Fruit fly (Drosophila melanogaster) whole organism, embryonic: ENCODE results near the gene CG46467.

Source experiments
- Awh ChIP-seq: fragments of 200-800 bp; sonication (Bioruptor generic); IDR thresholded peaks from 2 replicates; pipeline ENCODE4, ENCODE4 v1.3.6; 2022; ENCODE audit warnings: missing biosample characterization, missing genetic modification characterization
- CG13424 ChIP-seq: fragments of 200-800 bp; sonication (Bioruptor generic); optimal IDR thresholded peaks from 2 replicates; lab custom pipeline; 2019; ENCODE audit warnings: missing biosample characterization, mild to moderate bottlenecking, missing genetic modification characterization, moderate library complexity
- CG13894 ChIP-seq: fragments of 200-800 bp; sonication (Bioruptor generic); optimal IDR thresholded peaks from 3 replicates; lab custom pipeline; 2018; ENCODE audit warnings: missing biosample characterization, mild to moderate bottlenecking, missing genetic modification characterization, moderate library complexity
- CG14441 ChIP-seq: fragments of 200-800 bp; sonication (Bioruptor generic); IDR thresholded peaks from 2 replicates; pipeline ENCODE4 v1.3.6; 2022; ENCODE audit warnings: missing biosample characterization, missing genetic modification characterization
- CG14860 ChIP-seq: fragments of 200-800 bp; sonication (Bioruptor generic); IDR thresholded peaks from 3 replicates; pipeline ENCODE4 v1.3.6; 2022; ENCODE audit warnings: missing biosample characterization, missing genetic modification characterization; ENCODE audit not compliant: partially characterized antibody
- CG15601 ChIP-seq: fragments of 200-800 bp; sonication (Bioruptor generic); optimal IDR thresholded peaks from 3 replicates; lab custom pipeline; 2019; ENCODE audit warnings: missing biosample characterization, mild to moderate bottlenecking, missing genetic modification characterization, moderate library complexity
- CG17359 ChIP-seq: fragments of 200-800 bp; sonication (Bioruptor generic); optimal IDR thresholded peaks from 3 replicates; lab custom pipeline; 2018; ENCODE audit warnings: missing biosample characterization, mild to moderate bottlenecking, missing genetic modification characterization, moderate library complexity
- CG34422 ChIP-seq: fragments of 200-800 bp; sonication (Bioruptor generic); IDR thresholded peaks from 3 replicates; pipeline ENCODE4 v1.3.6; 2022; ENCODE audit warnings: missing biosample characterization, missing genetic modification characterization
- CG43689 ChIP-seq: fragments of 200-800 bp; sonication (Bioruptor generic); IDR thresholded peaks from 2 replicates; pipeline ENCODE4 v1.3.6; 2022; ENCODE audit warnings: missing biosample characterization, missing genetic modification characterization
- CG6654 ChIP-seq: fragments of 200-800 bp; sonication (Bioruptor generic); optimal IDR thresholded peaks from 2 replicates; lab custom pipeline; 2017; ENCODE audit warnings: missing biosample characterization, mild to moderate bottlenecking, missing genetic modification characterization
- CG6765 ChIP-seq: fragments of 200-800 bp; sonication (Bioruptor generic); optimal IDR thresholded peaks from 3 replicates; lab custom pipeline; 2017; ENCODE audit warnings: missing biosample characterization, mild to moderate bottlenecking, missing genetic modification characterization
- CG7372 ChIP-seq: fragments of 200-800 bp; sonication (Bioruptor generic); IDR thresholded peaks from 2 replicates; pipeline ENCODE4 v1.3.6; 2022; ENCODE audit warnings: missing biosample characterization, missing genetic modification characterization
- CG7987 ChIP-seq: fragments of 200-800 bp; sonication (Bioruptor generic); optimal IDR thresholded peaks from 2 replicates; lab custom pipeline; 2018; ENCODE audit warnings: missing biosample characterization, mild to moderate bottlenecking, missing genetic modification characterization, moderate library complexity
- CG9817 ChIP-seq: fragments of 200-800 bp; sonication (Bioruptor generic); optimal IDR thresholded peaks from 2 replicates; lab custom pipeline; 2018; ENCODE audit warnings: missing biosample characterization, mild to moderate bottlenecking, missing genetic modification characterization, moderate library complexity
- CTCF ChIP-seq: fragments of 200-800 bp; sonication (Bioruptor generic); optimal IDR thresholded peaks from 2 replicates; lab custom pipeline; 2017; ENCODE audit warnings: missing biosample characterization, mild to moderate bottlenecking, missing genetic modification characterization, moderate library complexity
- Dad ChIP-seq: fragments of 200-800 bp; sonication (Bioruptor generic); optimal IDR thresholded peaks from 3 replicates; lab custom pipeline; 2016; ENCODE audit warnings: missing biosample characterization, missing genetic modification characterization
- Dbx ChIP-seq: fragments of 200-800 bp; sonication (Bioruptor generic); IDR thresholded peaks from 3 replicates; pipeline ENCODE4 v1.3.6; 2022; ENCODE audit warnings: missing biosample characterization, missing genetic modification characterization
- Poxn ChIP-seq: fragments of 200-800 bp; sonication (Bioruptor generic); IDR thresholded peaks from 2 replicates; pipeline ENCODE4 v1.3.6; 2022; ENCODE audit warnings: missing biosample characterization, missing genetic modification characterization
- Vsx1 ChIP-seq: fragments of 200-800 bp; sonication (Bioruptor generic); optimal IDR thresholded peaks from 2 replicates; lab custom pipeline; 2017; ENCODE audit warnings: missing biosample characterization, mild to moderate bottlenecking, missing genetic modification characterization, missing genetic modification reagents
- abd-A ChIP-seq: fragments of 200-800 bp; sonication (Bioruptor generic); optimal IDR thresholded peaks from 3 replicates; lab custom pipeline; 2019; ENCODE audit warnings: missing biosample characterization, mild to moderate bottlenecking, missing genetic modification characterization, moderate library complexity
- chinmo ChIP-seq: fragments of 200-800 bp; sonication (Bioruptor generic); IDR thresholded peaks from 4 replicates; pipeline ENCODE4 v1.3.6; 2022; ENCODE audit warnings: missing biosample characterization, missing genetic modification characterization; ENCODE audit not compliant: partially characterized antibody
- cwo ChIP-seq: fragments of 200-800 bp; sonication (Bioruptor generic); optimal IDR thresholded peaks from 3 replicates; lab custom pipeline; 2017; ENCODE audit warnings: missing biosample characterization, missing genetic modification characterization, mild to moderate bottlenecking, moderate library complexity, missing genetic modification reagents
- dpn ChIP-seq, 2 experiments: fragments of 200-800 bp; sonication (Bioruptor generic); optimal IDR thresholded peaks; 3 replicates each; lab custom pipeline; 2016; ENCODE audit warnings: missing biosample characterization in 2 of 2, missing genetic modification characterization in 2 of 2
- esg ChIP-seq: fragments of 200-800 bp; sonication (Bioruptor generic); conservative IDR thresholded peaks from 2 replicates; pipeline ENCODE4 v1.3.6; 2022; ENCODE audit warnings: missing biosample characterization, missing genetic modification characterization
- gt ChIP-seq: fragments of 200-800 bp; sonication (Bioruptor generic); IDR thresholded peaks from 2 replicates; pipeline ENCODE4 v1.3.6; 2022; ENCODE audit warnings: missing biosample characterization, missing genetic modification characterization
- hb ChIP-seq: fragments of 200-800 bp; sonication (Bioruptor generic); IDR thresholded peaks from 3 replicates; pipeline ENCODE4 v1.3.6; 2022; ENCODE audit warnings: missing biosample characterization, missing genetic modification characterization; ENCODE audit not compliant: partially characterized antibody
- klu ChIP-seq: fragments of 200-800 bp; sonication (Bioruptor generic); IDR thresholded peaks from 2 replicates; pipeline ENCODE4 v1.3.6; 2022; ENCODE audit warnings: missing biosample characterization, missing genetic modification characterization
- kni ChIP-seq: fragments of 200-800 bp; sonication (Bioruptor generic); optimal IDR thresholded peaks from 3 replicates; lab custom pipeline; 2017; ENCODE audit warnings: mild to moderate bottlenecking, missing biosample characterization, missing genetic modification reagents, missing genetic modification characterization
- lmd ChIP-seq: fragments of 200-800 bp; sonication (Bioruptor generic); IDR thresholded peaks from 2 replicates; pipeline ENCODE4 v1.3.6; 2022; ENCODE audit warnings: missing biosample characterization, missing genetic modification characterization
- nom ChIP-seq: fragments of 200-800 bp; sonication (Bioruptor generic); optimal IDR thresholded peaks from 2 replicates; lab custom pipeline; 2017; ENCODE audit warnings: missing biosample characterization, missing genetic modification characterization, mild to moderate bottlenecking, moderate library complexity, missing genetic modification reagents
- oc ChIP-seq: fragments of 200-800 bp; sonication (Bioruptor generic); optimal IDR thresholded peaks from 2 replicates; lab custom pipeline; 2018; ENCODE audit warnings: missing biosample characterization, mild to moderate bottlenecking, missing genetic modification characterization, moderate library complexity
- pan ChIP-seq, 4 experiments: fragments of >200 bp in 3 of 4; fragments of 200-800 bp in 1 of 4; sonication (Bioruptor generic) in 1 of 4; optimal IDR thresholded peaks in 3 of 4; IDR thresholded peaks in 1 of 4; 2 replicates each; pipeline versions ENCODE4 v1.3.6 to Lab custom; 2017 to 2022; ENCODE audit warnings: missing biosample characterization in 2 of 4, missing genetic modification characterization in 2 of 4, mixed read lengths in 1 of 4
- pros ChIP-seq: fragments of 200-800 bp; sonication (Bioruptor generic); optimal IDR thresholded peaks from 3 replicates; lab custom pipeline; 2019; ENCODE audit warnings: missing biosample characterization, mild to moderate bottlenecking, missing genetic modification characterization, moderate library complexity
- psq ChIP-seq: fragments of 200-800 bp; sonication (Bioruptor generic); optimal IDR thresholded peaks from 2 replicates; lab custom pipeline; 2017; ENCODE audit warnings: missing biosample characterization, missing genetic modification characterization
- pum ChIP-seq: fragments of 200-800 bp; sonication (Bioruptor generic); optimal IDR thresholded peaks from 2 replicates; lab custom pipeline; 2016; ENCODE audit warnings: missing biosample characterization, missing genetic modification characterization
- sd ChIP-seq: fragments of 200-800 bp; sonication (Bioruptor generic); optimal IDR thresholded peaks from 3 replicates; lab custom pipeline; 2018; ENCODE audit warnings: missing biosample characterization, mild to moderate bottlenecking, missing genetic modification characterization, moderate library complexity
- seq ChIP-seq: fragments of 200-800 bp; sonication (Bioruptor generic); IDR thresholded peaks from 2 replicates; pipeline ENCODE4 v1.3.6; 2022; ENCODE audit warnings: missing biosample characterization, missing genetic modification characterization
- sqz ChIP-seq: fragments of 200-800 bp; sonication (Bioruptor generic); optimal IDR thresholded peaks from 3 replicates; lab custom pipeline; 2018; ENCODE audit warnings: missing biosample characterization, mild to moderate bottlenecking, missing genetic modification characterization
- tgo ChIP-seq: fragments of 200-800 bp; sonication (Bioruptor generic); IDR thresholded peaks from 3 replicates; pipeline ENCODE4 v1.3.6; 2022; ENCODE audit warnings: missing biosample characterization, missing genetic modification characterization
- vvl ChIP-seq: fragments of 200-800 bp; sonication (Bioruptor generic); IDR thresholded peaks from 2 replicates; pipeline ENCODE4 v1.3.6; 2022; ENCODE audit warnings: missing biosample characterization, missing genetic modification characterization

The CG46467 gene

dm6 chr3R:9889776-9890175, 15.3 kb downstream of the CG46467 start:
- TF ChIP-seq nom (GFP tag; lab: Kevin White, UChicago) (peak; percentile 40), CG14860 (GFP tag; lab: Robert Waterston, UW) (no peak)

dm6 chr3R:9890759-9891393, 16.4 kb downstream of the CG46467 start:
- TF ChIP-seq gt (GFP tag; lab: Robert Waterston, UW) (no peak), Dad (GFP tag; lab: Kevin White, UChicago) (no peak), Awh (GFP tag; lab: Robert Waterston, UW) (peak; percentile 64), Vsx1 (no peak), CG43689 (no peak), CG9817 (tag; lab: Kevin White, UChicago) (no peak), esg (GFP tag; lab: Robert Waterston, UW) (no peak), kni (GFP tag; lab: Kevin White, UChicago) (peak; percentile 43), CTCF (GFP tag; lab: Kevin White, UChicago) (no peak), sqz (GFP tag; lab: Kevin White, UChicago) (peak; percentile 49), pros (GFP tag; lab: Kevin White, UChicago) (peak; percentile 43), seq (GFP tag; lab: Robert Waterston, UW) (no peak), CG34422 (GFP tag; lab: Robert Waterston, UW) (no peak), CG13894 (tag; lab: Kevin White, UChicago) (peak; percentile 49), CG15601 (tag; lab: Kevin White, UChicago) (no peak), CG14441 (peak; percentile 12; the same call in 1 of the 2 replicates), klu (no peak), CG13424 (tag; lab: Kevin White, UChicago) (no peak), hb (GFP tag; lab: Robert Waterston, UW) (no peak), oc (tag; lab: Kevin White, UChicago) (peak; percentile 23), psq (no peak), pum (GFP tag; lab: Kevin White, UChicago) (no peak), abd-A (tag; lab: Kevin White, UChicago) (peak; percentile 96), dpn (GFP tag; optimal IDR thresholded peaks at IDR 0.05; lab: Kevin White, UChicago) (no peak), cwo (GFP tag; lab: Kevin White, UChicago) (peak; percentile 93), vvl (GFP tag; lab: Robert Waterston, UW) (peak; percentile 82; the same call in 1 of the 2 replicates), tgo (GFP tag; lab: Robert Waterston, UW) (no peak), CG6654 (GFP tag; lab: Kevin White, UChicago) (no peak), Poxn (GFP tag; lab: Robert Waterston, UW) (no peak), pan (optimal IDR thresholded peaks at IDR 0.05; lab: Kevin White, UChicago) (no peak), pan (GFP tag; optimal IDR thresholded peaks at IDR 0.05 in 1 of 2, IDR thresholded peaks at IDR 0.05 in 1 of 2) (peak in 1 of 2 experiments; percentile 26), CG17359 (tag; lab: Kevin White, UChicago) (no peak), CG7372 (GFP tag; lab: Robert Waterston, UW) (no peak), lmd (no peak), CG7987 (GFP tag; lab: Kevin White, UChicago) (peak; percentile 96), sd (tag; lab: Kevin White, UChicago) (peak; percentile 87), CG6765 (no peak), Dbx (GFP tag; lab: Robert Waterston, UW) (no peak), chinmo (peak; percentile 99)
